3 fruit fly cellular contexts compared by ENCODE assay signal in genomic region chrX:16087496-16087895, dm6.
A peak's percentile ranks its signal among the peaks of the same experiment; 100 is the strongest.
TF ChIP-seq lines count a peak whose summit lies in the region.

No protein-coding gene starts in this region.

- no peak for TF ChIP-seq CTCF in whole organism, embryonic (GFP tag; optimal IDR thresholded peaks at IDR 0.05; lab: Kevin White, UChicago)

TF ChIP-seq in whole organism, embryonic, 481 proteins besides CTCF, POLR2A, EP300 and RAD21:
- TF ChIP-seq Blimp-1 (GFP tag; optimal IDR thresholded peaks at IDR 0.05; lab: Kevin White, UChicago) (peak; percentile 49), zen2 (GFP tag; IDR thresholded peaks at IDR 0.05; lab: Robert Waterston, UW; ENCODE audit: partially characterized antibody) (no peak), CG8359 (GFP tag; optimal IDR thresholded peaks at IDR 0.05; lab: Kevin White, UChicago; ENCODE audit: borderline replicate concordance) (no peak), ci (GFP tag; IDR thresholded peaks at IDR 0.05; lab: Robert Waterston, UW) (0 out of 3 replicates have a peak, but pooled peaks have one; percentile 32), Trl (optimal IDR thresholded peaks at IDR 0.05; lab: Kevin White, UChicago) (peak; percentile 65 to 75), Trl (GFP tag; optimal IDR thresholded peaks at IDR 0.05; lab: Kevin White, UChicago) (no peak), Vsx1 (GFP tag; optimal IDR thresholded peaks at IDR 0.05; lab: Kevin White, UChicago) (no peak), CG5245 (GFP tag; optimal IDR thresholded peaks at IDR 0.05; lab: Kevin White, UChicago) (no peak), cg (GFP tag; optimal IDR thresholded peaks at IDR 0.05; lab: Kevin White, UChicago) (peak; percentile 75), yki (optimal IDR thresholded peaks at IDR 0.05; lab: Kevin White, UChicago) (peak; percentile 13), onecut (GFP tag; IDR thresholded peaks at IDR 0.05; lab: Robert Waterston, UW) (peak; percentile 95), Mrtf (GFP tag; IDR thresholded peaks at IDR 0.05; lab: Robert Waterston, UW) (no peak), chinmo (GFP tag; IDR thresholded peaks at IDR 0.05; lab: Robert Waterston, UW; ENCODE audit: partially characterized antibody) (0 out of 4 replicates have a peak, but pooled peaks have one; percentile 53), abd-A (tag; optimal IDR thresholded peaks at IDR 0.05; lab: Kevin White, UChicago) (peak; percentile 21), Deaf1 (tag; optimal IDR thresholded peaks at IDR 0.05; lab: Kevin White, UChicago) (peak; percentile 56), kni (GFP tag; optimal IDR thresholded peaks at IDR 0.05; lab: Kevin White, UChicago) (peak; percentile 2), jing (GFP tag; optimal IDR thresholded peaks at IDR 0.05; lab: Kevin White, UChicago) (no peak)
TF ChIP-seq in whole organism, embryonic: peak in this region for 10.

TF ChIP-seq in whole organism, prepupa, 60 proteins besides CTCF, POLR2A, EP300 and RAD21:
- TF ChIP-seq svp (GFP tag; lab: Kevin White, UChicago) (peak; percentile 47), CG1621 (tag; optimal IDR thresholded peaks at IDR 0.05; lab: Kevin White, UChicago) (no peak)

TF ChIP-seq in whole organism, wandering third instar larva, 38 proteins besides CTCF, POLR2A, EP300 and RAD21:
- TF ChIP-seq Abd-B (GFP tag; optimal IDR thresholded peaks at IDR 0.05; lab: Kevin White, UChicago) (no peak), woc (GFP tag; optimal IDR thresholded peaks at IDR 0.05; lab: Kevin White, UChicago) (no peak), Dfd (GFP tag; optimal IDR thresholded peaks at IDR 0.05; lab: Kevin White, UChicago) (no peak), Dif (GFP tag; optimal IDR thresholded peaks at IDR 0.05; lab: Kevin White, UChicago; ENCODE audit: partially characterized antibody) (peak; percentile 28), rgr (GFP tag; optimal IDR thresholded peaks at IDR 0.05; lab: Kevin White, UChicago) (no peak)

Comparison
In these comparisons a context has a peak if more than half of its experiments do, and no peak if none do; other contexts are left out.
1. Of the 7 proteins assayed by ChIP-seq in both whole organism, embryonic and whole organism, prepupa: peak only in whole organism, embryonic: Blimp-1; only in whole organism, prepupa: none; in both: none; in neither: 6.